Worm (Caenorhabditis elegans) whole organism, midembryonic: ENCODE results near the gene lem-2.

Experiments used
- T22C8.4 ChIP-seq: fragments of 200-800 bp; sonication (Bioruptor generic); IDR thresholded peaks from 2 replicates; pipeline ENCODE4 v1.3.6; 2022; ENCODE audit warnings: missing genetic modification characterization, missing compliant biosample characterization
- cog-1 ChIP-seq: sonication (generic microtip); optimal IDR thresholded peaks from 2 replicates; lab custom pipeline; 2016; ENCODE audit warnings: missing genetic modification characterization, missing compliant biosample characterization
- flt-1 ChIP-seq: fragments of 200-800 bp; sonication (Bioruptor generic); IDR thresholded peaks from 2 replicates; pipeline ENCODE4 v1.3.6; 2022; ENCODE audit warnings: missing genetic modification characterization, missing compliant biosample characterization
- med-1 ChIP-seq: sonication (generic microtip); optimal IDR thresholded peaks from 2 replicates; lab custom pipeline; 2017; ENCODE audit warnings: missing genetic modification characterization, mild to moderate bottlenecking, missing compliant biosample characterization, antibody characterized with exemption, missing genetic modification reagents; ENCODE audit not compliant: insufficient read depth
- ref-1 ChIP-seq: fragments of 200-800 bp; sonication (Bioruptor generic); conservative IDR thresholded peaks from 2 replicates; pipeline ENCODE4 v1.3.6; 2022; ENCODE audit warnings: missing genetic modification reagents, missing genetic modification characterization, missing compliant biosample characterization
- ztf-23 ChIP-seq: fragments of 200-800 bp; sonication (Bioruptor generic); IDR thresholded peaks from 2 replicates; pipeline ENCODE4 v1.3.6; 2022; ENCODE audit warnings: missing genetic modification reagents, missing genetic modification characterization, missing compliant biosample characterization
- ztf-29 ChIP-seq: fragments of 200-800 bp; sonication (Bioruptor generic); IDR thresholded peaks from 2 replicates; pipeline ENCODE4 v1.3.6; 2022; ENCODE audit warnings: missing genetic modification reagents, missing genetic modification characterization, missing compliant biosample characterization

DNA sequence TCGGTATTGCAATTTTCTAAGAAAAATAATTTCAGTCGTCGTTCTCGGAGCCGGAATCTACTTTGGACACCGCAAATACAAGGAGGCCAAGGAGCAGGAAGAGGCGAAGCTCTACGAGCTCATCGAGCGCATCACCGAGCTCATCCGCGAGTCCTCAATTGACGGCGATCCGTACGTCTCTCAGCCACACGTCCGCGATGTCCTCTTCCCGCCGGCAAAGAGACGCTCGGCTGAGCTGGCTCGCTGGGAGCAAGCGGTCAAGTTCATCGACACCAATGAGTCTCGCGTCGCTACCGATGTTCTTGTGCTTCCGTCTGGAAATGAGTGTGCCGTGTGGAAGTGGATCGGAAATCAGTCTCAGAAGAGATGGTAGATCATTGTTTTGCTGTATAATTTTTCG, 2.2 kb downstream of the lem-2 start:
- TF ChIP-seq flt-1 (no peak), ztf-29 (GFP tag; lab: Robert Waterston, UW) (no peak), med-1 (GFP tag; lab: Kevin White, UChicago) (no peak), ref-1 (no peak), T22C8.4 (no peak), ztf-23 (GFP tag; lab: Robert Waterston, UW) (no peak), cog-1 (tag; lab: Kevin White, UChicago) (no peak)
